Worm (Caenorhabditis elegans): ENCODE results near the gene oig-3.

The oig-3 gene

DNA sequence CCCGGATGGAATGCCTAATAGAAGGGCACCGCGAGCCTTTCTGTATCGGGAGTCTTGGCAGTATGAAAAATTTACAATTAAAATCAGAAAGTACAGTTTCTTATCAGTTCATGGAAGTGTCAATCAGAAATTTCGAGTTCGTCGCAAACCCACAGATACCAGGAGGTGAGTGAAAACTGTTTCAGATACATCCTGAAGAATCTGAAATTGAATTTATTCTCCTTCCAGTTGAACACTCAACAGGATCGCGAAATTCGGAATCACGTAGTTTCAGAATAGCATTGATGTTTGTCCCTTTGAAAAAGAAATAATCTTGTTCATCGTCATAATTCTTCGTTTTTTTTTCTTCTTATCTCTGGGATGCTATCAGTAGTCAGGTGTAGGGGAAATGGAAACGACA is 13.3 kb upstream of the oig-3 start, which contains the start of gene fbxa-147:
TSS of gene fbxa-147 (plus strand) at position 386 of the 400 bp plus-strand sequence.
- no peak for TF ChIP-seq skn-1 (tag; optimal IDR thresholded peaks at IDR 0.05)
- TF ChIP-seq ZK546.5 (tag; optimal IDR thresholded peaks at IDR 0.05), result no peak
- TF ChIP-seq R02D3.7 (tag; optimal IDR thresholded peaks at IDR 0.05), result no peak
- no peak for TF ChIP-seq ceh-82 (tag; optimal IDR thresholded peaks at IDR 0.05)
- no peak for TF ChIP-seq elt-1 (tag; optimal IDR thresholded peaks at IDR 0.05)
- TF ChIP-seq lin-11 (tag; optimal IDR thresholded peaks at IDR 0.05), result no peak
- TF ChIP-seq elt-3 (tag; optimal IDR thresholded peaks at IDR 0.05), result no peak
- TF ChIP-seq sma-3 (GFP tag; optimal IDR thresholded peaks at IDR 0.05), result no peak
- TF ChIP-seq zag-1 (tag; optimal IDR thresholded peaks at IDR 0.05), result no peak
- TF ChIP-seq ama-1 (optimal IDR thresholded peaks at IDR 0.05), result no peak
- no peak for TF ChIP-seq nhr-23 (tag; optimal IDR thresholded peaks at IDR 0.05)
- no peak for TF ChIP-seq nhr-237 (tag; optimal IDR thresholded peaks at IDR 0.05)
- TF ChIP-seq ztf-4 (tag; optimal IDR thresholded peaks at IDR 0.05), result no peak
- TF ChIP-seq egl-27 (tag; optimal IDR thresholded peaks at IDR 0.05), result no peak
- TF ChIP-seq unc-62 (GFP tag; optimal IDR thresholded peaks at IDR 0.05), result no peak

DNA sequence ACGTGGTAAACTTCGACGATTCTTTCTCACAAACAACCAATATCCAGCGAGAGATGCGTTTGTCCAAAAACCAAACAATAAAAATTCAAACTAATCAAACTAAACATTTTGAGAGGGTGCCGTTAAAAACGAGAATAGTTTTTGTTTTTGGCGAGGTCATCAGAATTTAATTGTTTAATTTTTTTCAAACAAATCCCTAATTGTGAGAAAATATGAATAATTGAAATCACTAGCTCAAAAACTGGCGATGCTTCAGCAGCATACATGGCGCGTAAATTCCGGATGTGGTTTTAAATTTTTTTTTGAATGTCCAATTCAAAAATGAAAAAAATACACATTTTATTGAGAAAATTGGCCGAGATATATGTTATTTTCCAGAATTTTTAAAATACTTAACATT is 10.0 kb upstream of the oig-3 start, which contains the start of gene R08A2.1:
TSS of gene R08A2.1 (minus strand) at position 101 of the 400 bp plus-strand sequence.
- no peak for TF ChIP-seq unc-62 (GFP tag; optimal IDR thresholded peaks at IDR 0.05)
- no peak for TF ChIP-seq ceh-82 (tag; optimal IDR thresholded peaks at IDR 0.05)
- no peak for TF ChIP-seq alr-1 (tag; optimal IDR thresholded peaks at IDR 0.05)
- no peak for TF ChIP-seq unc-39 (tag; optimal IDR thresholded peaks at IDR 0.05)
- TF ChIP-seq elt-1 (tag; optimal IDR thresholded peaks at IDR 0.05), result no peak
- TF ChIP-seq nhr-237 (tag; optimal IDR thresholded peaks at IDR 0.05), result no peak
- TF ChIP-seq zag-1 (tag; optimal IDR thresholded peaks at IDR 0.05), result no peak
- no peak for TF ChIP-seq ama-1 (optimal IDR thresholded peaks at IDR 0.05)
- no peak for TF ChIP-seq ztf-1 (GFP tag; conservative IDR thresholded peaks at IDR 0.05)
- TF ChIP-seq sma-9 (GFP tag; optimal IDR thresholded peaks at IDR 0.05), result no peak
- no peak for TF ChIP-seq sma-9 (tag; optimal IDR thresholded peaks at IDR 0.05)
- no peak for TF ChIP-seq crh-2 (tag; optimal IDR thresholded peaks at IDR 0.05)
- no peak for TF ChIP-seq nhr-21 (tag; optimal IDR thresholded peaks at IDR 0.05)
- no peak for TF ChIP-seq sem-4 (tag; optimal IDR thresholded peaks at IDR 0.05)
- TF ChIP-seq Y55F3AM.14 (GFP tag; optimal IDR thresholded peaks at IDR 0.05), result no peak
- TF ChIP-seq nhr-10 (tag; optimal IDR thresholded peaks at IDR 0.05), result no peak

DNA sequence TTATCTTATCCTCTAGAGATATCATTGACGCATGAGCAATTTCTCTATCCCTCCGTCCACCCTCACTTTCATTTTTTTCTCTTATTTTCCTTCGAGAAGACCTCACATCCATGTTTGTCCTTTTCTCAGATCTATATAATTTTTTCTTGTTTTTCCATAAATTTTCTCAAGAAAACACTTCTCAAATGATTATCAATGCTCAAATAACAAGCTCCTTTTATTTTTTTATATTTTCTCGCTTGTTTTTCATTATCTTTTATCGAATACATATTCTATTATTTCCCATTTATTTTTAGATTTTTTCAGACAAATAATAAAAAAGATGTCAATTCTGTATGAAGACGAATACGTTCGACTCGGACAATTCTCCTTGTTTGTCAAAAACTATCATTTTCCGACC is 6.4 kb upstream of the oig-3 start, which contains the start of gene R08A2.7:
TSS of gene R08A2.7 (plus strand) at position 301 of the 400 bp plus-strand sequence.
- no peak for TF ChIP-seq crh-2 (tag; optimal IDR thresholded peaks at IDR 0.05)

DNA sequence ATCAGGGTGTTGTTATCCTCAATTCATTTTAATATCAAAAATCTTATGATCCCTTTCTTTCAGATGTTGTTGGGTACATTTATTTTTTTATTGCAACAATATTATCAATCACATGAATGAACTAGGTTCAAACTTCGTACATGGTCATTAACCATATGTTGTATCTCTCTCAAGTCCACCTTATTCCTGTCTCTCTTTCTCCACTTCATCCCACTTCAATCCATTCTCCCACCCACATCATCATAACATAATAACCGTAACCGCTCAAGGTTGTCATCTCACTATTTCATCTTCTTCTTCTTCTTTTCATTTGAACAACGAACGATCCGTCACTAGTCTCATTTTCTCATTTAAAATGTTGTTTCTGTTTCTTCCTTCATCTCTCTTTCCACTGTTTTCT is 4.0 kb upstream of the oig-3 start:
- TF ChIP-seq sma-3 (GFP tag; optimal IDR thresholded peaks at IDR 0.05) (peak; percentile 19), blmp-1 (tag; optimal IDR thresholded peaks at IDR 0.05; ENCODE audit: insufficient read depth) (no peak), sma-9 (GFP tag; optimal IDR thresholded peaks at IDR 0.05) (peak; percentile 77), sma-9 (tag; optimal IDR thresholded peaks at IDR 0.05) (no peak), nhr-21 (tag; optimal IDR thresholded peaks at IDR 0.05) (peak; percentile 42), F13H6.1 (tag; optimal IDR thresholded peaks at IDR 0.05) (no peak), elt-3 (tag; optimal IDR thresholded peaks at IDR 0.05) (no peak)

ce11 chrV:14726596-14726995 is 2.8 kb upstream of the oig-3 start, which contains the start of gene Y50E8A.1:
Gene Y50E8A.1 (plus strand): TSS chrV:14726896.
- TF ChIP-seq mbf-1 (tag; optimal IDR thresholded peaks at IDR 0.05) (no peak), lsy-2 (tag; optimal IDR thresholded peaks at IDR 0.05) (no peak), peb-1 (tag; optimal IDR thresholded peaks at IDR 0.05) (no peak), nhr-129 (tag; optimal IDR thresholded peaks at IDR 0.05) (no peak), nhr-25 (tag; optimal IDR thresholded peaks at IDR 0.05) (no peak), egl-27 (tag; optimal IDR thresholded peaks at IDR 0.05) (no peak), elt-1 (tag; optimal IDR thresholded peaks at IDR 0.05) (no peak), ceh-82 (tag; optimal IDR thresholded peaks at IDR 0.05) (no peak), nhr-6 (tag; optimal IDR thresholded peaks at IDR 0.05) (no peak), fos-1 (tag; optimal IDR thresholded peaks at IDR 0.05) (no peak), nhr-237 (tag; optimal IDR thresholded peaks at IDR 0.05) (no peak), lin-11 (tag; optimal IDR thresholded peaks at IDR 0.05) (no peak), sem-4 (tag; optimal IDR thresholded peaks at IDR 0.05) (no peak)
